Worm (Caenorhabditis elegans) whole organism, L1 larva: ENCODE measurements around the gene pycr-1.

Experiments used
- C16A3.4 ChIP-seq: fragments of 150-350 bp; optimal IDR thresholded peaks from 2 replicates; lab custom pipeline; 2014; ENCODE audit warnings: missing biosample characterization, missing genetic modification characterization
- C34B4.2 ChIP-seq: sonication (generic microtip); optimal IDR thresholded peaks from 2 replicates; lab custom pipeline; 2017; ENCODE audit warnings: mild to moderate bottlenecking, missing genetic modification characterization, missing compliant biosample characterization
- alr-1 ChIP-seq: fragments of 200-800 bp; sonication (Bioruptor generic); optimal IDR thresholded peaks from 2 replicates; lab custom pipeline; 2018; ENCODE audit warnings: borderline replicate concordance, mild to moderate bottlenecking, missing genetic modification characterization, missing compliant biosample characterization
- blmp-1 ChIP-seq: fragments of 150-350 bp; optimal IDR thresholded peaks from 2 replicates; lab custom pipeline; 2014; ENCODE audit warnings: missing biosample characterization, missing genetic modification characterization
- ceh-63 ChIP-seq: fragments of 200-800 bp; sonication (Bioruptor generic); optimal IDR thresholded peaks from 2 replicates; lab custom pipeline; 2018; ENCODE audit warnings: mild to moderate bottlenecking, missing genetic modification characterization, missing compliant biosample characterization
- ceh-88 ChIP-seq: fragments of 200-800 bp; sonication (Bioruptor generic); IDR thresholded peaks from 2 replicates; pipeline ENCODE4 v1.3.6; 2022; ENCODE audit warnings: missing genetic modification characterization, missing compliant biosample characterization
- ceh-90 ChIP-seq: sonication (generic microtip); optimal IDR thresholded peaks from 2 replicates; lab custom pipeline; 2016; ENCODE audit warnings: missing genetic modification characterization, missing compliant biosample characterization
- dpl-1 ChIP-seq, 3 experiments: fragments of 150-350 bp in 2 of 3; sonication (generic microtip) in 1 of 3; optimal IDR thresholded peaks; 2 replicates each; lab custom pipeline; 2014 to 2017; ENCODE audit warnings: missing biosample characterization in 3 of 3, missing genetic modification characterization in 3 of 3, missing genetic modification reagents in 3 of 3
- efl-1 ChIP-seq, 4 experiments: fragments of 150-350 bp; optimal IDR thresholded peaks in 3 of 4; peaks in 1 of 4; 1 replicate in 1 of 4; 2 replicates in 3 of 4; lab custom pipeline; 2014; ENCODE audit warnings: missing biosample characterization in 2 of 4, missing genetic modification characterization in 2 of 4, missing genetic modification reagents in 2 of 4
- egl-13 ChIP-seq: sonication (generic microtip); optimal IDR thresholded peaks from 2 replicates; lab custom pipeline; 2016; ENCODE audit warnings: missing genotype, missing genetic modification reagents, missing genetic modification characterization, missing compliant biosample characterization
- fkh-10 ChIP-seq: sonication (generic microtip); optimal IDR thresholded peaks from 2 replicates; lab custom pipeline; 2017; ENCODE audit warnings: missing biosample characterization, missing genetic modification reagents, missing genetic modification characterization
- hlh-4 ChIP-seq: sonication (generic microtip); optimal IDR thresholded peaks from 2 replicates; lab custom pipeline; 2016; ENCODE audit warnings: mild to moderate bottlenecking, missing genetic modification characterization, missing compliant biosample characterization
- hpl-2 ChIP-seq: fragments of 150-350 bp; optimal IDR thresholded peaks from 2 replicates; lab custom pipeline; 2014; ENCODE audit warnings: missing biosample characterization, missing genetic modification reagents, missing genetic modification characterization
- irx-1 ChIP-seq: sonication (generic microtip); optimal IDR thresholded peaks from 2 replicates; lab custom pipeline; 2016; ENCODE audit warnings: missing genetic modification characterization, missing compliant biosample characterization
- jun-1 ChIP-seq: fragments of 150-350 bp; optimal IDR thresholded peaks from 2 replicates; lab custom pipeline; 2014; ENCODE audit warnings: missing biosample characterization, missing genetic modification reagents, missing genetic modification characterization
- lin-13 ChIP-seq: fragments of 150-350 bp; optimal IDR thresholded peaks from 2 replicates; lab custom pipeline; 2014; ENCODE audit warnings: missing biosample characterization, missing genetic modification reagents, missing genetic modification characterization
- lin-14 ChIP-seq: fragments of 200-800 bp; sonication (Bioruptor generic); optimal IDR thresholded peaks from 2 replicates; lab custom pipeline; 2018; ENCODE audit warnings: mild to moderate bottlenecking, missing genetic modification characterization, moderate library complexity, missing compliant biosample characterization
- lin-15B ChIP-seq: fragments of 150-350 bp; sonication (generic microtip); optimal IDR thresholded peaks from 3 replicates; lab custom pipeline; 2014; ENCODE audit warnings: missing biosample characterization, missing genetic modification characterization
- lin-35 ChIP-seq, 2 experiments: fragments of 150-350 bp; optimal IDR thresholded peaks; 2 replicates each; lab custom pipeline; 2014; ENCODE audit warnings: missing biosample characterization in 2 of 2, missing genetic modification characterization in 2 of 2, missing genetic modification reagents in 2 of 2
- lsy-2 ChIP-seq, 2 experiments: fragments of 150-350 bp; optimal IDR thresholded peaks; 2 replicates each; lab custom pipeline; 2014; ENCODE audit warnings: missing biosample characterization in 2 of 2, missing genetic modification characterization in 2 of 2
- mab-9 ChIP-seq: fragments of 200-800 bp; sonication (Bioruptor generic); IDR thresholded peaks from 2 replicates; pipeline ENCODE4 v1.3.6; 2022; ENCODE audit warnings: missing genetic modification reagents, missing genetic modification characterization, missing compliant biosample characterization
- mdl-1 ChIP-seq, 2 experiments: fragments of 150-350 bp; optimal IDR thresholded peaks; 2 replicates each; lab custom pipeline; 2014 to 2017; ENCODE audit warnings: missing biosample characterization in 2 of 2, missing genetic modification characterization in 2 of 2, inconsistent platforms in 1 of 2
- mep-1 ChIP-seq: fragments of 150-350 bp; optimal IDR thresholded peaks from 2 replicates; lab custom pipeline; 2014; ENCODE audit warnings: missing biosample characterization, missing genetic modification characterization
- nhr-11 ChIP-seq: fragments of 150-350 bp; optimal IDR thresholded peaks from 2 replicates; lab custom pipeline; 2014; ENCODE audit warnings: missing biosample characterization, missing genetic modification characterization
- nhr-12 ChIP-seq: sonication (generic microtip); optimal IDR thresholded peaks from 2 replicates; lab custom pipeline; 2017; ENCODE audit warnings: missing biosample characterization, missing genetic modification characterization
- nhr-19 ChIP-seq: fragments of 200-800 bp; sonication (Bioruptor generic); conservative IDR thresholded peaks from 2 replicates; pipeline ENCODE4 v1.3.6; 2022; ENCODE audit warnings: missing genetic modification characterization, missing compliant biosample characterization
- nhr-20 ChIP-seq: sonication (generic microtip); optimal IDR thresholded peaks from 2 replicates; lab custom pipeline; 2016; ENCODE audit warnings: mild to moderate bottlenecking, missing genetic modification characterization, missing compliant biosample characterization
- nhr-47 ChIP-seq: sonication (generic microtip); optimal IDR thresholded peaks from 2 replicates; lab custom pipeline; 2016; ENCODE audit warnings: mild to moderate bottlenecking, missing genetic modification characterization, moderate library complexity, missing compliant biosample characterization
- nhr-71 ChIP-seq: sonication (generic microtip); optimal IDR thresholded peaks from 2 replicates; lab custom pipeline; 2016; ENCODE audit warnings: mild to moderate bottlenecking, missing genetic modification characterization, moderate library complexity, missing compliant biosample characterization
- nhr-76 ChIP-seq: sonication (generic microtip); optimal IDR thresholded peaks from 2 replicates; lab custom pipeline; 2017; ENCODE audit warnings: missing biosample characterization, missing genetic modification characterization
- nhr-85 ChIP-seq: sonication (generic microtip); peaks from one replicate; lab custom pipeline; 2016; ENCODE audit warnings: missing genetic modification characterization, inconsistent platforms, missing compliant biosample characterization
- nhr-90 ChIP-seq: sonication (generic microtip); optimal IDR thresholded peaks from 2 replicates; lab custom pipeline; 2016; ENCODE audit warnings: mild to moderate bottlenecking, missing genetic modification characterization, missing compliant biosample characterization; ENCODE audit not compliant: poor library complexity
- pax-3 ChIP-seq: fragments of 200-800 bp; sonication (Bioruptor generic); optimal IDR thresholded peaks from 2 replicates; lab custom pipeline; 2018; ENCODE audit warnings: mild to moderate bottlenecking, missing genetic modification characterization, moderate library complexity, missing compliant biosample characterization
- rnt-1 ChIP-seq: sonication (generic microtip); optimal IDR thresholded peaks from 2 replicates; lab custom pipeline; 2016; ENCODE audit warnings: mild to moderate bottlenecking, missing genetic modification characterization, moderate library complexity, missing compliant biosample characterization
- skn-1 ChIP-seq: fragments of 150-350 bp; optimal IDR thresholded peaks from 2 replicates; lab custom pipeline; 2014; ENCODE audit warnings: missing biosample characterization, missing genetic modification characterization
- snu-23 ChIP-seq: sonication (generic microtip); optimal IDR thresholded peaks from 2 replicates; lab custom pipeline; 2016; ENCODE audit warnings: missing genetic modification characterization, missing compliant biosample characterization
- sox-4 ChIP-seq: sonication (generic microtip); optimal IDR thresholded peaks from 2 replicates; lab custom pipeline; 2016; ENCODE audit warnings: missing genetic modification characterization, missing compliant biosample characterization
- sptf-1 ChIP-seq: fragments of 150-350 bp; optimal IDR thresholded peaks from 2 replicates; lab custom pipeline; 2014; ENCODE audit warnings: missing biosample characterization, missing genetic modification characterization
- sup-37 ChIP-seq: fragments of 200-800 bp; sonication (Bioruptor generic); optimal IDR thresholded peaks from 2 replicates; lab custom pipeline; 2018; ENCODE audit warnings: mild to moderate bottlenecking, missing genetic modification characterization, missing compliant biosample characterization
- swsn-7 ChIP-seq: sonication (generic microtip); optimal IDR thresholded peaks from 2 replicates; lab custom pipeline; 2016; ENCODE audit warnings: missing genetic modification characterization, missing compliant biosample characterization
- tbx-2 ChIP-seq: sonication (generic microtip); optimal IDR thresholded peaks from 2 replicates; lab custom pipeline; 2016; ENCODE audit warnings: missing genetic modification characterization, missing compliant biosample characterization
- unc-130 ChIP-seq: fragments of 150-350 bp; optimal IDR thresholded peaks from 2 replicates; lab custom pipeline; 2017; ENCODE audit warnings: missing biosample characterization, missing genetic modification characterization, inconsistent platforms
- unc-30 ChIP-seq: sonication (generic microtip); optimal IDR thresholded peaks from 2 replicates; lab custom pipeline; 2017; ENCODE audit warnings: missing biosample characterization, missing genetic modification characterization
- vab-15 ChIP-seq: sonication (generic microtip); optimal IDR thresholded peaks from 2 replicates; lab custom pipeline; 2017; ENCODE audit warnings: missing genotype, mild to moderate bottlenecking, missing genetic modification characterization, missing compliant biosample characterization
- zip-4 ChIP-seq: fragments of 200-800 bp; sonication (Bioruptor generic); optimal IDR thresholded peaks from 2 replicates; lab custom pipeline; 2018; ENCODE audit warnings: mild to moderate bottlenecking, missing genetic modification characterization, moderate library complexity, missing compliant biosample characterization
- ztf-4 ChIP-seq: fragments of 150-350 bp; optimal IDR thresholded peaks from 2 replicates; lab custom pipeline; 2014; ENCODE audit warnings: missing biosample characterization, missing genetic modification characterization

Gene pycr-1

DNA sequence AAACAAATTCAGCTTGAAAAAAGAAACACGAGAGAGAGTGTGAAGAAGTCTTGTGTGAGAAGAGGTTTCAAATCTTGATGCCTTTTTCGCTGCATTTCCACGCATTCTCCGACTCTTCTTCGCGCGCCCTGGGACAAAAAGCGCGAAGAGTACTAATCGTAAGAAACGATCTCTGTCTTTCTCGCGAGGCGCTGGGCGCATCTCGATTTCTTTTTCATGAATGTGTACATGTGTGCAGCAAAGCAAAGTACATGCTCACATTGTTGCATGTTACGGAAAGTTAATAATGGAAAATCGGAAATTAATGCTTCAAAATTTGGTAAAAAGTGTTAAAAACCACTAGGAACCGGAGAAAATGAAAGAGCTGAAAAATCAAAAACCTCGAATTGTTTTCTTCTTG is 30.9 kb downstream of the pycr-1 start:
- TF ChIP-seq skn-1: no peak
- peak; percentile 51 for TF ChIP-seq lin-14 (GFP tag; lab: Kevin White, UChicago)
- TF ChIP-seq mdl-1 (tag; optimal IDR thresholded peaks at IDR 0.05; lab: Kevin White, UChicago): no peak
- peak; percentile 29 for TF ChIP-seq irx-1 (tag; lab: Kevin White, UChicago)
- TF ChIP-seq sox-4: no peak
- no peak for TF ChIP-seq nhr-20 (tag; lab: Kevin White, UChicago)
- peak; percentile 48 for TF ChIP-seq blmp-1 (tag; lab: Kevin White, UChicago)
- peak; percentile 21 for TF ChIP-seq nhr-71 (tag; lab: Kevin White, UChicago)
- TF ChIP-seq fkh-10 (GFP tag; lab: Kevin White, UChicago): peak; percentile 42
- no peak for TF ChIP-seq lin-15B (tag; lab: Kevin White, UChicago)
- TF ChIP-seq lin-13 (GFP tag; lab: Kevin White, UChicago): no peak
- no peak for TF ChIP-seq ceh-90 (tag; lab: Kevin White, UChicago)
- no peak for TF ChIP-seq ceh-63 (GFP tag; lab: Kevin White, UChicago)
- no peak for TF ChIP-seq nhr-12
- TF ChIP-seq tbx-2: no peak
- TF ChIP-seq nhr-47 (tag; lab: Kevin White, UChicago): no peak
- TF ChIP-seq lsy-2 (tag; optimal IDR thresholded peaks at IDR 0.05; lab: Kevin White, UChicago): peak in 1 of 2 experiments; percentile 19
- TF ChIP-seq rnt-1 (tag; lab: Kevin White, UChicago): peak; percentile 11
- peak; percentile 8 for TF ChIP-seq mep-1 (tag; lab: Kevin White, UChicago)

- TF ChIP-seq lin-14 (GFP tag; lab: Kevin White, UChicago) (peak; percentile 24), vab-15 (tag; lab: Kevin White, UChicago) (peak; percentile 19), blmp-1 (tag; lab: Kevin White, UChicago) (peak; percentile 15), zip-4 (GFP tag; lab: Kevin White, UChicago) (no peak), nhr-85 (tag; lab: Kevin White, UChicago) (peak; percentile 0)
Observed at ce11 chrX:12178351-12179089, 31.9 kb downstream of the pycr-1 start.

DNA sequence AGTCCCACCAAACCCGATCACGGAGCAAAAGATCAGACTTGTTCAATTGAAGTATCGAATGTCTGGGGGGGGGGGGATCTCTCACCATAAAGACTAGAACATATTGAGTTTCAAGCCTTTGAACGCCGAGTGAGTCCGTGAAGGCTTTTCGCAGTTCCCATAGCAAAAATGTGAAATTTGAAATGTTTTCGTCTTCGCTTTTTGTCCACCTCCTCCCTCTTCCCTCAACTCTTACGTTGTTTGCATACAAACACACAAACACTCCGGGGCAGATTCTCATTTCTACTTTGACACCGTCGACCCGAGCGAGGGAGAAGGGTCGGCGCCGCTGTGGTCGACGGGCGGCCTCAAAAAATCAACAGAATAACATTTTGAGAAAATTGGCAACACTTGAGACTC is 32.5 kb downstream of the pycr-1 start:
- TF ChIP-seq egl-13: no peak
- no peak for TF ChIP-seq alr-1
- TF ChIP-seq nhr-47 (tag; lab: Kevin White, UChicago): no peak
- no peak for TF ChIP-seq hpl-2 (GFP tag; lab: Kevin White, UChicago)
- TF ChIP-seq jun-1: no peak
- TF ChIP-seq snu-23 (GFP tag; lab: Kevin White, UChicago): peak; percentile 20
- TF ChIP-seq mep-1 (tag; lab: Kevin White, UChicago): no peak
- no peak for TF ChIP-seq unc-30 (tag; lab: Kevin White, UChicago)
- TF ChIP-seq ztf-4: no peak
- no peak for TF ChIP-seq pax-3 (tag; lab: Kevin White, UChicago)
- TF ChIP-seq skn-1: no peak
- TF ChIP-seq unc-130 (tag; lab: Kevin White, UChicago): peak; percentile 16
- no peak for TF ChIP-seq fkh-10 (GFP tag; lab: Kevin White, UChicago)
- no peak for TF ChIP-seq C34B4.2 (tag; lab: Kevin White, UChicago)
- TF ChIP-seq nhr-90 (tag; lab: Kevin White, UChicago): no peak
- no peak for TF ChIP-seq efl-1 (optimal IDR thresholded peaks at IDR 0.05; lab: Kevin White, UChicago)
- peak in 1 of 2 experiments; percentile 35 for TF ChIP-seq efl-1 (GFP tag; optimal IDR thresholded peaks at IDR 0.05 in 1 of 2; lab: Kevin White, UChicago)
- TF ChIP-seq lin-35 (GFP tag; optimal IDR thresholded peaks at IDR 0.05; lab: Kevin White, UChicago): no peak
- TF ChIP-seq mab-9: no peak
- TF ChIP-seq blmp-1 (tag; lab: Kevin White, UChicago): peak; percentile 22
- TF ChIP-seq nhr-11 (tag; lab: Kevin White, UChicago): no peak
- peak; percentile 8 for TF ChIP-seq sup-37 (GFP tag; lab: Kevin White, UChicago)
- TF ChIP-seq dpl-1 (GFP tag; optimal IDR thresholded peaks at IDR 0.05; lab: Kevin White, UChicago): no peak
- TF ChIP-seq nhr-76 (tag; lab: Kevin White, UChicago): no peak
- TF ChIP-seq zip-4 (GFP tag; lab: Kevin White, UChicago): no peak
- TF ChIP-seq hlh-4 (tag; lab: Kevin White, UChicago): no peak
- TF ChIP-seq nhr-19 (GFP tag; lab: Robert Waterston, UW): peak; percentile 19; the same call in 1 of the 2 replicates
- TF ChIP-seq ceh-88 (GFP tag; lab: Robert Waterston, UW): 0 out of 2 replicates have a peak, but pooled peaks have one; percentile 31
- no peak for TF ChIP-seq lin-13 (GFP tag; lab: Kevin White, UChicago)
- TF ChIP-seq C16A3.4 (tag; lab: Kevin White, UChicago): no peak
- peak; percentile 1 for TF ChIP-seq swsn-7
- TF ChIP-seq nhr-71 (tag; lab: Kevin White, UChicago): peak; percentile 34
- no peak for TF ChIP-seq sptf-1 (tag; lab: Kevin White, UChicago)
